Fruit fly (Drosophila melanogaster) whole organism, embryonic: Measurements from ENCODE around the gene Ir40a.

Source experiments
- CG13296 ChIP-seq: fragments of 200-800 bp; sonication (Bioruptor generic); optimal IDR thresholded peaks from 3 replicates; lab custom pipeline; 2018; ENCODE audit warnings: missing biosample characterization, mild to moderate bottlenecking, missing genetic modification characterization
- CG18619 ChIP-seq: fragments of 200-800 bp; sonication (Bioruptor generic); optimal IDR thresholded peaks from 3 replicates; lab custom pipeline; 2017; ENCODE audit warnings: missing biosample characterization, mild to moderate bottlenecking, missing genetic modification characterization
- CG5245 ChIP-seq: fragments of 200-800 bp; sonication (Bioruptor generic); optimal IDR thresholded peaks from 3 replicates; lab custom pipeline; 2016; ENCODE audit warnings: missing biosample characterization, missing genetic modification characterization
- CG6791 ChIP-seq: fragments of 200-800 bp; sonication (Bioruptor generic); IDR thresholded peaks from 3 replicates; pipeline ENCODE4 v1.3.6; 2022; ENCODE audit warnings: missing biosample characterization, missing genetic modification characterization; ENCODE audit not compliant: partially characterized antibody
- CG7357 ChIP-seq: fragments of 200-800 bp; sonication (Bioruptor generic); IDR thresholded peaks from 3 replicates; pipeline ENCODE4 v1.3.6; 2022; ENCODE audit warnings: missing biosample characterization, missing genetic modification characterization
- Eip74EF ChIP-seq, 2 experiments: fragments of 200-800 bp in 1 of 2; fragments of >200 bp in 1 of 2; sonication (Bioruptor generic) in 1 of 2; optimal IDR thresholded peaks; 2 replicates each; lab custom pipeline; 2017 to 2019; ENCODE audit warnings: missing biosample characterization in 2 of 2, missing genetic modification characterization in 2 of 2, mild to moderate bottlenecking in 1 of 2, moderate library complexity in 1 of 2
- Hr39 ChIP-seq: fragments of >200 bp; optimal IDR thresholded peaks from 2 replicates; lab custom pipeline; 2017
- Mrtf ChIP-seq: fragments of 200-800 bp; sonication (Bioruptor generic); IDR thresholded peaks from 3 replicates; pipeline ENCODE4 v1.3.6; 2022; ENCODE audit warnings: missing biosample characterization, missing genetic modification characterization
- Sox102F ChIP-seq: fragments of 200-800 bp; sonication (Bioruptor generic); optimal IDR thresholded peaks from 2 replicates; lab custom pipeline; 2018; ENCODE audit warnings: missing biosample characterization, mild to moderate bottlenecking, missing genetic modification characterization, moderate library complexity
- bab2 ChIP-seq: fragments of 200-800 bp; sonication (Bioruptor generic); optimal IDR thresholded peaks from 2 replicates; lab custom pipeline; 2016; ENCODE audit warnings: missing biosample characterization, missing genetic modification characterization
- hth ChIP-seq: fragments of >200 bp; optimal IDR thresholded peaks from 2 replicates; lab custom pipeline; 2017; ENCODE audit warnings: inconsistent platforms
- row ChIP-seq: fragments of 200-800 bp; sonication (Bioruptor generic); IDR thresholded peaks from 3 replicates; pipeline ENCODE4 v1.3.6; 2022; ENCODE audit warnings: missing biosample characterization, missing genetic modification characterization

- no peak for TF ChIP-seq CG6791 (GFP tag; lab: Robert Waterston, UW)
- TF ChIP-seq hth = no peak
- no peak for TF ChIP-seq CG5245
- no peak for TF ChIP-seq bab2 (GFP tag; lab: Kevin White, UChicago)
- no peak for TF ChIP-seq Eip74EF (GFP tag; optimal IDR thresholded peaks at IDR 0.05; lab: Kevin White, UChicago)
- no peak for TF ChIP-seq CG13296 (GFP tag; lab: Kevin White, UChicago)
- TF ChIP-seq CG7357 = no peak
- TF ChIP-seq CG18619 (GFP tag; lab: Kevin White, UChicago) = no peak
- TF ChIP-seq Mrtf (GFP tag; lab: Robert Waterston, UW) = no peak
- TF ChIP-seq Sox102F (GFP tag; lab: Kevin White, UChicago) = no peak
- TF ChIP-seq Hr39 (lab: Kevin White, UChicago) = no peak
- TF ChIP-seq row (GFP tag; lab: Robert Waterston, UW) = no peak
Measured at dm6 chr2L:22142696-22143176, 71.4 kb downstream of the Ir40a start.
